Fruit fly (Drosophila melanogaster) whole organism, embryonic: Measurements from ENCODE around the gene mask.

ENCODE experiments used
- Atf6 ChIP-seq: fragments of 200-800 bp; sonication (Bioruptor generic); IDR thresholded peaks from 2 replicates; pipeline ENCODE4 v1.3.6; 2022; ENCODE audit warnings: missing biosample characterization, missing genetic modification characterization
- Bdp1 ChIP-seq: fragments of 200-800 bp; sonication (Bioruptor generic); optimal IDR thresholded peaks from 3 replicates; lab custom pipeline; 2016; ENCODE audit warnings: missing biosample characterization, missing genetic modification characterization
- CG14050 ChIP-seq: fragments of 200-800 bp; sonication (Bioruptor generic); IDR thresholded peaks from 3 replicates; pipeline ENCODE4 v1.3.6; 2022; ENCODE audit warnings: missing biosample characterization, missing genetic modification characterization
- CG1647 ChIP-seq: fragments of 200-800 bp; sonication (Bioruptor generic); optimal IDR thresholded peaks from 3 replicates; lab custom pipeline; 2016; ENCODE audit warnings: missing biosample characterization, missing genetic modification characterization
- CG16815 ChIP-seq: fragments of 200-800 bp; sonication (Bioruptor generic); optimal IDR thresholded peaks from 3 replicates; lab custom pipeline; 2017; ENCODE audit warnings: missing biosample characterization, mild to moderate bottlenecking, missing genetic modification characterization
- CG18476 ChIP-seq: fragments of 200-800 bp; sonication (Bioruptor generic); optimal IDR thresholded peaks from 2 replicates; lab custom pipeline; 2016; ENCODE audit warnings: missing biosample characterization, mild to moderate bottlenecking, missing genetic modification characterization
- CG2712 ChIP-seq: fragments of 200-800 bp; optimal IDR thresholded peaks from 3 replicates; lab custom pipeline; 2019; ENCODE audit warnings: missing biosample characterization, mild to moderate bottlenecking, missing genetic modification characterization, moderate library complexity
- CG30403 ChIP-seq: fragments of 200-800 bp; sonication (Bioruptor generic); optimal IDR thresholded peaks from 3 replicates; lab custom pipeline; 2016; ENCODE audit warnings: missing biosample characterization, missing genetic modification characterization
- CG31365 ChIP-seq: fragments of 200-800 bp; sonication (Bioruptor generic); optimal IDR thresholded peaks from 2 replicates; lab custom pipeline; 2018; ENCODE audit warnings: missing biosample characterization, mild to moderate bottlenecking, missing genetic modification characterization
- CG31441 ChIP-seq: fragments of 200-800 bp; sonication (Bioruptor generic); IDR thresholded peaks from 2 replicates; pipeline ENCODE4 v1.3.6; 2022; ENCODE audit warnings: missing biosample characterization, missing genetic modification characterization
- CG42726 ChIP-seq: fragments of 200-800 bp; sonication (Bioruptor generic); IDR thresholded peaks from 2 replicates; pipeline ENCODE4 v1.3.6; 2022; ENCODE audit warnings: missing biosample characterization, missing genetic modification characterization; ENCODE audit not compliant: partially characterized antibody
- CG7271 ChIP-seq: fragments of 200-800 bp; sonication (Bioruptor generic); optimal IDR thresholded peaks from 2 replicates; lab custom pipeline; 2018; ENCODE audit warnings: missing biosample characterization, mild to moderate bottlenecking, missing genetic modification characterization, moderate library complexity
- CG7556 ChIP-seq: fragments of 200-800 bp; sonication (Bioruptor generic); optimal IDR thresholded peaks from 2 replicates; lab custom pipeline; 2017; ENCODE audit warnings: missing biosample characterization, mild to moderate bottlenecking, missing genetic modification characterization
- CTCF ChIP-seq: fragments of 200-800 bp; sonication (Bioruptor generic); optimal IDR thresholded peaks from 2 replicates; lab custom pipeline; 2017; ENCODE audit warnings: missing biosample characterization, mild to moderate bottlenecking, missing genetic modification characterization, moderate library complexity
- D19B ChIP-seq: fragments of 200-800 bp; sonication (Bioruptor generic); optimal IDR thresholded peaks from 2 replicates; lab custom pipeline; 2017; ENCODE audit warnings: missing biosample characterization, mild to moderate bottlenecking, missing genetic modification characterization
- Deaf1 ChIP-seq: fragments of 200-800 bp; optimal IDR thresholded peaks from 3 replicates; lab custom pipeline; 2019; ENCODE audit warnings: missing biosample characterization, mild to moderate bottlenecking, missing genetic modification characterization, moderate library complexity
- Dref ChIP-seq: fragments of 200-800 bp; sonication (Bioruptor generic); IDR thresholded peaks from 2 replicates; pipeline ENCODE4 v1.3.6; 2022; ENCODE audit warnings: missing biosample characterization, missing genetic modification characterization
- Elba2 ChIP-seq: fragments of 200-800 bp; sonication (Bioruptor generic); optimal IDR thresholded peaks from 3 replicates; lab custom pipeline; 2016; ENCODE audit warnings: missing biosample characterization, missing genetic modification characterization
- Gug ChIP-seq: fragments of 200-800 bp; sonication (Bioruptor generic); IDR thresholded peaks from 4 replicates; pipeline ENCODE4 v1.3.6; 2022; ENCODE audit warnings: missing biosample characterization, missing genetic modification characterization
- HHEX ChIP-seq: fragments of 200-800 bp; sonication (Bioruptor generic); optimal IDR thresholded peaks from 3 replicates; lab custom pipeline; 2017; ENCODE audit warnings: missing biosample characterization, mild to moderate bottlenecking, missing genetic modification characterization, missing genetic modification reagents
- Hr39 ChIP-seq: fragments of >200 bp; optimal IDR thresholded peaks from 2 replicates; lab custom pipeline; 2017
- Lpt ChIP-seq: fragments of >200 bp; optimal IDR thresholded peaks from 2 replicates; lab custom pipeline; 2018; ENCODE audit warnings: missing biosample characterization, missing genetic modification characterization
- Myb ChIP-seq: fragments of 200-800 bp; sonication (Bioruptor generic); optimal IDR thresholded peaks from 2 replicates; lab custom pipeline; 2016; ENCODE audit warnings: missing biosample characterization, missing genetic modification characterization
- Nf-YA ChIP-seq: fragments of 200-800 bp; sonication (Bioruptor generic); IDR thresholded peaks from 2 replicates; pipeline ENCODE4 v1.3.6; 2022; ENCODE audit warnings: missing biosample characterization, missing genetic modification characterization
- Spps ChIP-seq: fragments of 200-800 bp; sonication (Bioruptor generic); optimal IDR thresholded peaks from 2 replicates; lab custom pipeline; 2018; ENCODE audit warnings: missing biosample characterization, mild to moderate bottlenecking, missing genetic modification characterization
- TFAM ChIP-seq: fragments of 200-800 bp; sonication (Bioruptor generic); optimal IDR thresholded peaks from 2 replicates; lab custom pipeline; 2017; ENCODE audit warnings: missing biosample characterization, missing genetic modification characterization, inconsistent platforms
- Trl ChIP-seq, 3 experiments: fragments of >200 bp in 2 of 3; fragments of 200-800 bp in 1 of 3; sonication (Bioruptor generic) in 1 of 3; optimal IDR thresholded peaks; 2 replicates in 1 of 3; 3 replicates in 2 of 3; lab custom pipeline; 2016 to 2017; ENCODE audit warnings: missing biosample characterization in 1 of 3, missing genetic modification characterization in 1 of 3
- ab ChIP-seq: fragments of 200-800 bp; sonication (Bioruptor generic); optimal IDR thresholded peaks from 2 replicates; lab custom pipeline; 2016; ENCODE audit warnings: missing biosample characterization, missing genetic modification characterization
- ap ChIP-seq: fragments of 200-800 bp; sonication (Bioruptor generic); IDR thresholded peaks from 2 replicates; pipeline ENCODE4 v1.3.6; 2022; ENCODE audit warnings: missing biosample characterization, missing genetic modification characterization
- bab2 ChIP-seq: fragments of 200-800 bp; sonication (Bioruptor generic); optimal IDR thresholded peaks from 2 replicates; lab custom pipeline; 2016; ENCODE audit warnings: missing biosample characterization, missing genetic modification characterization
- bowl ChIP-seq: fragments of 200-800 bp; sonication (Bioruptor generic); IDR thresholded peaks from 2 replicates; pipeline ENCODE4 v1.3.6; 2022; ENCODE audit warnings: missing biosample characterization, missing genetic modification characterization
- caup ChIP-seq: fragments of 200-800 bp; sonication (Bioruptor generic); optimal IDR thresholded peaks from 3 replicates; lab custom pipeline; 2017; ENCODE audit warnings: missing biosample characterization, mild to moderate bottlenecking, missing genetic modification characterization, moderate library complexity; ENCODE audit not compliant: severe bottlenecking
- chn ChIP-seq: fragments of 200-800 bp; sonication (Bioruptor generic); optimal IDR thresholded peaks from 2 replicates; lab custom pipeline; 2016; ENCODE audit warnings: missing biosample characterization, missing genetic modification characterization
- crp ChIP-seq, 2 experiments: fragments of 200-800 bp; sonication (Bioruptor generic); optimal IDR thresholded peaks; 2 replicates in 1 of 2; 3 replicates in 1 of 2; lab custom pipeline; 2017; ENCODE audit warnings: missing biosample characterization in 2 of 2, missing genetic modification characterization in 2 of 2, mild to moderate bottlenecking in 1 of 2, moderate library complexity in 1 of 2
- da ChIP-seq: fragments of 200-800 bp; sonication (Bioruptor generic); optimal IDR thresholded peaks from 2 replicates; lab custom pipeline; 2016; ENCODE audit warnings: missing biosample characterization, missing genetic modification characterization
- dmrt99B ChIP-seq: fragments of 200-800 bp; sonication (Bioruptor generic); optimal IDR thresholded peaks from 2 replicates; lab custom pipeline; 2018; ENCODE audit warnings: missing biosample characterization, mild to moderate bottlenecking, missing genetic modification characterization, moderate library complexity
- en ChIP-seq: fragments of 200-800 bp; sonication (Bioruptor generic); optimal IDR thresholded peaks from 2 replicates; lab custom pipeline; 2016; ENCODE audit warnings: missing biosample characterization, missing genetic modification characterization
- eyg ChIP-seq: fragments of 200-800 bp; sonication (Bioruptor generic); optimal IDR thresholded peaks from 3 replicates; lab custom pipeline; 2016; ENCODE audit warnings: missing biosample characterization, missing genetic modification characterization
- fd3F ChIP-seq: fragments of 200-800 bp; sonication (Bioruptor generic); optimal IDR thresholded peaks from 2 replicates; lab custom pipeline; 2018; ENCODE audit warnings: missing biosample characterization, mild to moderate bottlenecking, missing genetic modification characterization, moderate library complexity
- kah ChIP-seq: fragments of 200-800 bp; sonication (Bioruptor generic); optimal IDR thresholded peaks from 2 replicates; lab custom pipeline; 2018; ENCODE audit warnings: missing biosample characterization, mild to moderate bottlenecking, missing genetic modification characterization
- p53 ChIP-seq: fragments of 200-800 bp; sonication (Bioruptor generic); optimal IDR thresholded peaks from 2 replicates; lab custom pipeline; 2016; ENCODE audit warnings: missing biosample characterization, missing genetic modification characterization
- psq ChIP-seq: fragments of 200-800 bp; sonication (Bioruptor generic); optimal IDR thresholded peaks from 2 replicates; lab custom pipeline; 2017; ENCODE audit warnings: missing biosample characterization, missing genetic modification characterization
- rib ChIP-seq: fragments of 200-800 bp; sonication (Bioruptor generic); IDR thresholded peaks from 2 replicates; pipeline ENCODE4 v1.3.6; 2022; ENCODE audit warnings: missing biosample characterization, missing genetic modification characterization
- sc ChIP-seq, 3 experiments: fragments of >200 bp in 2 of 3; fragments of 200-800 bp in 1 of 3; sonication (Bioruptor generic) in 1 of 3; optimal IDR thresholded peaks; 2 replicates in 2 of 3; 3 replicates in 1 of 3; lab custom pipeline; 2017; ENCODE audit warnings: mild to moderate bottlenecking in 1 of 3, missing biosample characterization in 1 of 3, missing genetic modification characterization in 1 of 3, missing genetic modification reagents in 1 of 3
- shn ChIP-seq: fragments of 200-800 bp; sonication (Bioruptor generic); optimal IDR thresholded peaks from 3 replicates; lab custom pipeline; 2016; ENCODE audit warnings: missing biosample characterization, missing genetic modification characterization
- sqz ChIP-seq: fragments of 200-800 bp; sonication (Bioruptor generic); optimal IDR thresholded peaks from 3 replicates; lab custom pipeline; 2018; ENCODE audit warnings: missing biosample characterization, mild to moderate bottlenecking, missing genetic modification characterization
- tap ChIP-seq: fragments of 200-800 bp; optimal IDR thresholded peaks from 3 replicates; lab custom pipeline; 2019; ENCODE audit warnings: missing biosample characterization, mild to moderate bottlenecking, missing genetic modification characterization, moderate library complexity
- trh ChIP-seq: fragments of 200-800 bp; sonication (Bioruptor generic); optimal IDR thresholded peaks from 2 replicates; lab custom pipeline; 2016; ENCODE audit warnings: missing biosample characterization, missing genetic modification characterization
- tx ChIP-seq: fragments of 200-800 bp; sonication (Bioruptor generic); optimal IDR thresholded peaks from 2 replicates; lab custom pipeline; 2016; ENCODE audit warnings: missing biosample characterization, missing genetic modification characterization

The mask gene

DNA sequence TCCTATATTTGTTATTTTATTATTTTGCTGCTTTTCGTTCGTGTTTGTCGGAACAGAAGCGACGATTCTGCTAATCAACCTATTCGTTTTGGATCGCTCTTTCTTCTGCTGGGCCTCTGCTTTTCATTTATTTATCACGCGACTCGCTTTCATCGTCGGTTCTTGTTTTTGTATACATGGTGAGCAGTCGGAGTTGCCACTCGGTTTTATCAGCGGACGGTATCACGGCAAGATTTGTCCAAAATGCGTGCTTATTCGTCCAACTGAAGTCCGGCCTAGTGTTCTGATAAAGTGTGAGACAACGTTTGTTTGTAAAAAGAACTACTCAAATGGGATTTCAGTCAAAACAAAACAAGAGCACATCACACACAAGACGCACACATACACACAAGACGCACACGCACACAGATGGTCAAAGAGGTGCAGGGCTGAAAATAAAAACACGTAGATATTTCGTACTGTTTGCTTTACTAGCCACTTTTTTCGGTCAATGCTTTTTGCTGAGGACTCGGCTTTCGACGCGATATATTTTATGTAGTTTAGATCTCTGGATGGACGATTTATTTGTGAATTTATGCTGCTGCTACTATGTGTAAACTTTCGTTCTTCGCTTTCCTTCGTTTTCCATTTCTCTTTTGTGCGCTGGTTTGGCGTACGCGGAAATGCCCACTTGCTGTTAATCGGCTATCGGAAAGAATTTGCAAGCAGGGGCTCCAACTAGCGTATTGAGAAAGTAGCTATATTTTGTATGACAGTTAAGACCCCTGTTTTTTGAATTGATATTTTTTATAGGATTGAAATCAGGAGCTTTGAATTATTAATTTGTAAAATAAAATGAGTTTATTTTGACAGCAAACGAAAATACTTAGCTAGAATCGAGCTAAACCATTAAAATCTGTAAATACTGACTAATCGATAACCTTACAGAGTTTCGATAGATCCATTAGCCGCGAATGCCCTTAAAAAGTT lies 8.7 kb upstream of the mask start, which contains the start of gene twin (continued):
- TF ChIP-seq HHEX (GFP tag; lab: Kevin White, UChicago) (peak; percentile 41), TFAM (GFP tag; lab: Kevin White, UChicago) (no peak), tap (tag; lab: Kevin White, UChicago) (no peak), bowl (GFP tag; lab: Robert Waterston, UW) (no peak), ap (GFP tag; lab: Robert Waterston, UW) (no peak), D19B (GFP tag; lab: Kevin White, UChicago) (no peak), trh (no peak), Atf6 (peak; percentile 59; the same call in 1 of the 2 replicates), caup (peak; percentile 22), Elba2 (no peak), Trl (optimal IDR thresholded peaks at IDR 0.05; lab: Kevin White, UChicago) (peak in 1 of 2 experiments; percentile 11), Trl (GFP tag; optimal IDR thresholded peaks at IDR 0.05; lab: Kevin White, UChicago) (peak; percentile 78), CTCF (peak; percentile 20), dmrt99B (no peak), CG31365 (no peak), CG18476 (GFP tag; lab: Kevin White, UChicago) (peak; percentile 46), chn (GFP tag; lab: Kevin White, UChicago) (peak; percentile 74), Deaf1 (tag; lab: Kevin White, UChicago) (peak; percentile 27), CG16815 (GFP tag; lab: Kevin White, UChicago) (no peak), CG7556 (peak; percentile 18), da (GFP tag; lab: Kevin White, UChicago) (peak; percentile 2), bab2 (GFP tag; lab: Kevin White, UChicago) (peak; percentile 68), crp (GFP tag; optimal IDR thresholded peaks at IDR 0.05; lab: Kevin White, UChicago) (no peak), Nf-YA (no peak), CG1647 (GFP tag; lab: Kevin White, UChicago) (no peak), Gug (GFP tag; lab: Robert Waterston, UW) (peak; percentile 61; the same call in 1 of the 4 replicates), CG31441 (GFP tag; lab: Robert Waterston, UW) (no peak), en (GFP tag; lab: Kevin White, UChicago) (no peak), Hr39 (lab: Kevin White, UChicago) (no peak), CG14050 (GFP tag; lab: Robert Waterston, UW) (no peak), kah (GFP tag; lab: Kevin White, UChicago) (no peak), psq (peak; percentile 99), eyg (GFP tag; lab: Kevin White, UChicago) (no peak), sqz (GFP tag; lab: Kevin White, UChicago) (no peak), Spps (tag; lab: Kevin White, UChicago) (peak; percentile 54), Dref (GFP tag; lab: Robert Waterston, UW) (peak; percentile 71), ab (GFP tag; lab: Kevin White, UChicago) (no peak), rib (peak; percentile 56), CG42726 (no peak), Bdp1 (peak; percentile 22), CG7271 (tag; lab: Kevin White, UChicago) (no peak), fd3F (GFP tag; lab: Kevin White, UChicago) (peak; percentile 43), shn (GFP tag; lab: Kevin White, UChicago) (peak; percentile 50), p53 (peak; percentile 31), CG30403 (GFP tag; lab: Kevin White, UChicago) (peak; percentile 74), tx (GFP tag; lab: Kevin White, UChicago) (peak; percentile 72), CG2712 (tag; lab: Kevin White, UChicago) (peak; percentile 60), Myb (GFP tag; lab: Kevin White, UChicago) (peak; percentile 60), sc (optimal IDR thresholded peaks at IDR 0.05; lab: Kevin White, UChicago) (no peak), sc (GFP tag; optimal IDR thresholded peaks at IDR 0.05; lab: Kevin White, UChicago) (no peak), Lpt (GFP tag; lab: Kevin White, UChicago) (no peak)
